Fruit fly (Drosophila melanogaster): Measurements from ENCODE around the gene Ets97D.

DNA sequence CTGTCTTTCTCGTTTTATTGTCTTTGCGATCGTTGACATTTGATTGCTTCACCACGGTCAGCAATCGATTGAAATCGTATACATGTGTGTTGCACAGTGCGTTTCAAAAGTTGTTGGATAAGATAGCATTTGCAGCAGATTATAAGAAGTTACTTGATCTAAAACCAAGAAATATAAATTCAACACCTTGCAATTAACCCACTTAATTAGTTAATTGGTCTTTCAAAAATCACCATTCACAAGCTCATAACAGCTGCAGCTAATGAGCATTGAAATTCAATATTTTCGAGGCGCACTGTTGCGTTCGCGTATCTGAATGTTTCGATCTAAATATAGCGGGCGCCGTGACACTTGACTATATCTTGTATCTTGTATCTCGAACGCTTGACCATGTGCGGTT lies 19.9 kb downstream of the Ets97D start:
- TF ChIP-seq CG12768 (GFP tag; optimal IDR thresholded peaks at IDR 0.05), result no peak
- TF ChIP-seq kay (GFP tag; ENCODE audit: borderline replicate concordance), result no peak
- TF ChIP-seq CG33017 (tag; optimal IDR thresholded peaks at IDR 0.05), result no peak
- no peak for TF ChIP-seq CG7045 (GFP tag; optimal IDR thresholded peaks at IDR 0.05)
- no peak for TF ChIP-seq CG14711 (tag; optimal IDR thresholded peaks at IDR 0.05)
- TF ChIP-seq pad (GFP tag; optimal IDR thresholded peaks at IDR 0.05), result no peak
- TF ChIP-seq CG1620 (GFP tag; optimal IDR thresholded peaks at IDR 0.05), result no peak
- TF ChIP-seq cic (GFP tag; optimal IDR thresholded peaks at IDR 0.05), result no peak
- no peak for TF ChIP-seq Mnt (GFP tag; optimal IDR thresholded peaks at IDR 0.05)
- TF ChIP-seq Clk (GFP tag; optimal IDR thresholded peaks at IDR 0.05), result no peak
- no peak for TF ChIP-seq tj (GFP tag; optimal IDR thresholded peaks at IDR 0.05)
- TF ChIP-seq CG7101 (tag; optimal IDR thresholded peaks at IDR 0.05), result no peak

Data from whole organism, adult.